Fruit fly (Drosophila melanogaster) whole organism, wandering third instar larva: Measurements from ENCODE around the gene CG10208.

Source experiments
- Abd-B ChIP-seq: fragments of >200 bp; optimal IDR thresholded peaks from 2 replicates; lab custom pipeline; 2017; ENCODE audit warnings: missing biosample characterization, missing genetic modification characterization
- CG32264 ChIP-seq: fragments of 200-800 bp; sonication (Bioruptor generic); optimal IDR thresholded peaks from 2 replicates; lab custom pipeline; 2016; ENCODE audit warnings: missing biosample characterization, missing genetic modification characterization
- CG9705 ChIP-seq: fragments of 200-800 bp; sonication (Bioruptor generic); optimal IDR thresholded peaks from 2 replicates; lab custom pipeline; 2018; ENCODE audit warnings: missing biosample characterization, mild to moderate bottlenecking, missing genetic modification characterization
- CrebA ChIP-seq: fragments of 200-800 bp; sonication (Bioruptor generic); optimal IDR thresholded peaks from 2 replicates; lab custom pipeline; 2016; ENCODE audit warnings: missing biosample characterization, mild to moderate bottlenecking, missing genetic modification characterization, borderline replicate concordance
- Dfd ChIP-seq: fragments of >200 bp; optimal IDR thresholded peaks from 2 replicates; lab custom pipeline; 2017; ENCODE audit warnings: missing biosample characterization, missing genetic modification characterization
- Dif ChIP-seq: fragments of 200-275, 200-300 bp; sonication (Bioruptor generic); optimal IDR thresholded peaks from 2 replicates; lab custom pipeline; 2018; ENCODE audit warnings: missing biosample characterization, missing genetic modification characterization; ENCODE audit not compliant: partially characterized antibody
- GATAd ChIP-seq: sonication (Bioruptor generic); optimal IDR thresholded peaks from 2 replicates; lab custom pipeline; 2016; ENCODE audit warnings: missing biosample characterization, missing genetic modification characterization
- HLH106 ChIP-seq: fragments of 200-800 bp; optimal IDR thresholded peaks from 3 replicates; lab custom pipeline; 2019; ENCODE audit warnings: missing biosample characterization, mild to moderate bottlenecking, missing genetic modification characterization, moderate library complexity
- Hnf4 ChIP-seq: fragments of 200-800 bp; sonication (Bioruptor generic); optimal IDR thresholded peaks from 2 replicates; lab custom pipeline; 2016; ENCODE audit warnings: missing biosample characterization, mild to moderate bottlenecking, missing genetic modification characterization
- Hr78 ChIP-seq: fragments of >200 bp; optimal IDR thresholded peaks from 2 replicates; lab custom pipeline; 2017; ENCODE audit warnings: missing biosample characterization, missing genetic modification characterization
- Hr83 ChIP-seq: fragments of 200-300 bp; sonication (Bioruptor generic); optimal IDR thresholded peaks from 2 replicates; lab custom pipeline; 2016; ENCODE audit warnings: missing biosample characterization, mild to moderate bottlenecking, missing genetic modification characterization, moderate library complexity; ENCODE audit not compliant: poor library complexity, severe bottlenecking
- Jra ChIP-seq: sonication (Bioruptor generic); optimal IDR thresholded peaks from 2 replicates; lab custom pipeline; 2016; ENCODE audit warnings: missing biosample characterization, missing genetic modification characterization
- Mio ChIP-seq: sonication (Bioruptor generic); optimal IDR thresholded peaks from 2 replicates; lab custom pipeline; 2016; ENCODE audit warnings: missing biosample characterization, missing genetic modification characterization
- Myc ChIP-seq: fragments of >200 bp; optimal IDR thresholded peaks from 2 replicates; lab custom pipeline; 2017
- N ChIP-seq: fragments of >200 bp; optimal IDR thresholded peaks from 2 replicates; lab custom pipeline; 2018; ENCODE audit warnings: missing biosample characterization, missing external identifiers, missing genetic modification characterization
- OdsH ChIP-seq: fragments of 200-800 bp; sonication (Bioruptor generic); optimal IDR thresholded peaks from 2 replicates; lab custom pipeline; 2016; ENCODE audit warnings: missing biosample characterization, mild to moderate bottlenecking, missing genetic modification characterization
- Rel ChIP-seq, 2 experiments: fragments of 200-800 bp; sonication (Bioruptor generic) in 1 of 2; optimal IDR thresholded peaks; 2 replicates in 1 of 2; 3 replicates in 1 of 2; lab custom pipeline; 2016 to 2019; ENCODE audit warnings: mild to moderate bottlenecking in 2 of 2, missing biosample characterization in 2 of 2, missing genetic modification characterization in 2 of 2, moderate library complexity in 1 of 2
- Sp1 ChIP-seq: fragments of 200-800 bp; sonication (Bioruptor generic); optimal IDR thresholded peaks from 3 replicates; lab custom pipeline; 2019; ENCODE audit warnings: missing biosample characterization, mild to moderate bottlenecking, missing genetic modification characterization, moderate library complexity
- Vsx2 ChIP-seq: fragments of 200-300, 225-300 bp; sonication (Bioruptor generic); optimal IDR thresholded peaks from 2 replicates; lab custom pipeline; 2018; ENCODE audit warnings: missing biosample characterization, missing genetic modification characterization; ENCODE audit not compliant: partially characterized antibody
- br ChIP-seq: fragments of 200-800 bp; sonication (Bioruptor generic); optimal IDR thresholded peaks from 2 replicates; lab custom pipeline; 2016; ENCODE audit warnings: missing biosample characterization, missing genetic modification characterization
- brk ChIP-seq: fragments of 200-800 bp; sonication (Bioruptor generic); optimal IDR thresholded peaks from 2 replicates; lab custom pipeline; 2016; ENCODE audit warnings: missing biosample characterization, mild to moderate bottlenecking, missing genetic modification characterization
- dl ChIP-seq, 2 experiments: fragments of 175-275, 200-275 bp in 1 of 2; fragments of 200-275 bp in 1 of 2; sonication (Bioruptor generic); optimal IDR thresholded peaks; lab custom pipeline; 2018; ENCODE audit warnings: mild to moderate bottlenecking in 2 of 2, missing biosample characterization in 2 of 2, missing genetic modification characterization in 2 of 2, moderate library complexity in 2 of 2; ENCODE audit not compliant: partially characterized antibody in 2 of 2, insufficient read depth in 1 of 2
- dmrt93B ChIP-seq: fragments of 200-800 bp; sonication (Bioruptor generic); optimal IDR thresholded peaks from 2 replicates; lab custom pipeline; 2018; ENCODE audit warnings: missing biosample characterization, mild to moderate bottlenecking, missing genetic modification characterization
- dsf ChIP-seq: sonication (Bioruptor generic); optimal IDR thresholded peaks from 2 replicates; lab custom pipeline; 2016; ENCODE audit warnings: missing biosample characterization, missing genetic modification characterization, borderline replicate concordance
- ey ChIP-seq: fragments of 200-800 bp; sonication (Bioruptor generic); optimal IDR thresholded peaks from 2 replicates; lab custom pipeline; 2016; ENCODE audit warnings: missing biosample characterization, missing genetic modification characterization
- foxo ChIP-seq, 2 experiments: fragments of 200-800 bp; sonication (Bioruptor generic); optimal IDR thresholded peaks; 2 replicates in 1 of 2; 3 replicates in 1 of 2; lab custom pipeline; 2016 to 2017; ENCODE audit warnings: missing biosample characterization in 2 of 2, missing genetic modification characterization in 2 of 2
- fru ChIP-seq: fragments of 200-800 bp; sonication (Bioruptor generic); optimal IDR thresholded peaks from 3 replicates; lab custom pipeline; 2016; ENCODE audit warnings: missing biosample characterization, mild to moderate bottlenecking, missing genetic modification characterization
- h ChIP-seq: fragments of 200-800 bp; sonication (Bioruptor generic); optimal IDR thresholded peaks from 3 replicates; lab custom pipeline; 2016; ENCODE audit warnings: missing biosample characterization, mild to moderate bottlenecking, missing genetic modification characterization
- jim ChIP-seq: fragments of 175-275, 200-325 bp; sonication (Bioruptor generic); optimal IDR thresholded peaks from 2 replicates; lab custom pipeline; 2016; ENCODE audit warnings: missing biosample characterization, mild to moderate bottlenecking, missing genetic modification characterization
- lola ChIP-seq: fragments of >200 bp; optimal IDR thresholded peaks from 2 replicates; lab custom pipeline; 2017; ENCODE audit warnings: missing biosample characterization, missing genetic modification characterization
- pan ChIP-seq: fragments of >200 bp; optimal IDR thresholded peaks from 2 replicates; lab custom pipeline; 2017
- psq ChIP-seq: fragments of 200-800 bp; sonication (Bioruptor generic); optimal IDR thresholded peaks from 3 replicates; lab custom pipeline; 2017; ENCODE audit warnings: missing biosample characterization, mild to moderate bottlenecking, missing genetic modification characterization, moderate library complexity
- rgr ChIP-seq: fragments of 200-800 bp; sonication (Bioruptor generic); optimal IDR thresholded peaks from 3 replicates; lab custom pipeline; 2016; ENCODE audit warnings: missing biosample characterization, mild to moderate bottlenecking, missing genetic modification characterization
- sage ChIP-seq: fragments of 200-800 bp; sonication (Bioruptor generic); optimal IDR thresholded peaks from 2 replicates; lab custom pipeline; 2016; ENCODE audit warnings: missing biosample characterization, mild to moderate bottlenecking, missing genetic modification characterization
- sv ChIP-seq: fragments of 200-800 bp; sonication (Bioruptor generic); optimal IDR thresholded peaks from 3 replicates; lab custom pipeline; 2016; ENCODE audit warnings: missing biosample characterization, missing genetic modification characterization
- tai ChIP-seq: sonication (Bioruptor generic); optimal IDR thresholded peaks from 2 replicates; lab custom pipeline; 2016; ENCODE audit warnings: missing biosample characterization, missing genetic modification characterization
- usp ChIP-seq: fragments of >200 bp; optimal IDR thresholded peaks from 2 replicates; lab custom pipeline; 2017; ENCODE audit warnings: missing biosample characterization, missing genetic modification characterization
- woc ChIP-seq: sonication (Bioruptor generic); optimal IDR thresholded peaks from 2 replicates; lab custom pipeline; 2016; ENCODE audit warnings: missing biosample characterization, mild to moderate bottlenecking, missing genetic modification characterization

Gene CG10208

dm6 chr3R:23787632-23787960 is 13.7 kb upstream of the CG10208 start:
- TF ChIP-seq sv (GFP tag; lab: Kevin White, UChicago) (no peak), Hnf4 (GFP tag; lab: Kevin White, UChicago) (no peak), OdsH (GFP tag; lab: Kevin White, UChicago) (no peak), Dif (GFP tag; lab: Kevin White, UChicago) (no peak), brk (GFP tag; lab: Kevin White, UChicago) (no peak)

- TF ChIP-seq foxo (GFP tag; optimal IDR thresholded peaks at IDR 0.05; lab: Kevin White, UChicago), result peak in 1 of 2 experiments; percentile 30
- no peak for TF ChIP-seq Sp1 (GFP tag; lab: Kevin White, UChicago)
- TF ChIP-seq, all 38 proteins: peak for 1
These were observed 13.1 kb upstream of the CG10208 start for dm6 chr3R:23786768-23787631.

dm6 chr3R:23784925-23785680 is 11.2 kb upstream of the CG10208 start:
- TF ChIP-seq usp (GFP tag; lab: Kevin White, UChicago) (no peak), psq (GFP tag; lab: Kevin White, UChicago) (no peak), fru (GFP tag; lab: Kevin White, UChicago) (no peak), HLH106 (tag; lab: Kevin White, UChicago) (no peak), Jra (GFP tag; lab: Kevin White, UChicago) (no peak)

dm6 chr3R:23783961-23784360 is 10.0 kb upstream of the CG10208 start:
- TF ChIP-seq h, result peak; percentile 75
- no peak for TF ChIP-seq pan
- TF ChIP-seq Hr78 (GFP tag; lab: Kevin White, UChicago), result no peak
- TF ChIP-seq Dif (GFP tag; lab: Kevin White, UChicago), result no peak
- no peak for TF ChIP-seq dmrt93B (GFP tag; lab: Kevin White, UChicago)
- peak; percentile 60 for TF ChIP-seq rgr
- TF ChIP-seq ey (GFP tag; lab: Kevin White, UChicago), result peak; percentile 64
- TF ChIP-seq sage (GFP tag; lab: Kevin White, UChicago), result no peak
- TF ChIP-seq fru (GFP tag; lab: Kevin White, UChicago), result peak; percentile 75
- TF ChIP-seq foxo (GFP tag; optimal IDR thresholded peaks at IDR 0.05; lab: Kevin White, UChicago), result peak in 1 of 2 experiments; percentile 72
- TF ChIP-seq OdsH (GFP tag; lab: Kevin White, UChicago), result peak; percentile 65
- no peak for TF ChIP-seq Jra (GFP tag; lab: Kevin White, UChicago)
- no peak for TF ChIP-seq dl (GFP tag; optimal IDR thresholded peaks at IDR 0.05; lab: Kevin White, UChicago; ENCODE audit: insufficient read depth in 1 of 2, partially characterized antibody in 2 of 2)
- no peak for TF ChIP-seq Hnf4 (GFP tag; lab: Kevin White, UChicago)
- peak; percentile 34 for TF ChIP-seq psq (GFP tag; lab: Kevin White, UChicago)
- no peak for TF ChIP-seq CG32264
- TF ChIP-seq Dfd (GFP tag; lab: Kevin White, UChicago), result no peak
- TF ChIP-seq Myc (lab: Kevin White, UChicago), result no peak
- TF ChIP-seq br (GFP tag; lab: Kevin White, UChicago), result peak; percentile 51
- peak; percentile 53 for TF ChIP-seq HLH106 (tag; lab: Kevin White, UChicago)
- TF ChIP-seq Sp1 (GFP tag; lab: Kevin White, UChicago), result peak; percentile 48
- peak; percentile 54 for TF ChIP-seq woc
- no peak for TF ChIP-seq Abd-B (GFP tag; lab: Kevin White, UChicago)
- no peak for TF ChIP-seq N (GFP tag; lab: Kevin White, UChicago)
- no peak for TF ChIP-seq Mio (GFP tag; lab: Kevin White, UChicago)
- TF ChIP-seq Vsx2, result no peak
- TF ChIP-seq dsf (GFP tag; lab: Kevin White, UChicago), result no peak
- no peak for TF ChIP-seq CrebA (GFP tag; lab: Kevin White, UChicago)
- TF ChIP-seq lola (GFP tag; lab: Kevin White, UChicago), result no peak
- TF ChIP-seq sv (GFP tag; lab: Kevin White, UChicago), result peak; percentile 13
- no peak for TF ChIP-seq jim (GFP tag; lab: Kevin White, UChicago)
- TF ChIP-seq Hr83 (GFP tag; lab: Kevin White, UChicago), result no peak
- no peak for TF ChIP-seq GATAd (GFP tag; lab: Kevin White, UChicago)
- TF ChIP-seq usp (GFP tag; lab: Kevin White, UChicago), result no peak
- TF ChIP-seq brk (GFP tag; lab: Kevin White, UChicago), result no peak
- no peak for TF ChIP-seq Rel (GFP tag; optimal IDR thresholded peaks at IDR 0.05; lab: Kevin White, UChicago)
- TF ChIP-seq Rel (tag; optimal IDR thresholded peaks at IDR 0.05; lab: Kevin White, UChicago), result no peak
- no peak for TF ChIP-seq CG9705 (GFP tag; lab: Kevin White, UChicago)
- no peak for TF ChIP-seq tai (GFP tag; lab: Kevin White, UChicago)
